Fruit fly (Drosophila melanogaster) whole organism, pupa: ENCODE measurements around the gene CG45071.

Source experiments
- CG10348 ChIP-seq: fragments of 200-800 bp; sonication (Bioruptor generic); IDR thresholded peaks from 2 replicates; pipeline ENCODE4 v1.3.6; 2022; ENCODE audit warnings: missing biosample characterization, missing genetic modification characterization
- CG12605 ChIP-seq: fragments of 200-800 bp; sonication (Bioruptor generic); IDR thresholded peaks from 2 replicates; pipeline ENCODE4 v1.3.6; 2022; ENCODE audit warnings: missing biosample characterization, missing genetic modification characterization
- CG13204 ChIP-seq: fragments of 200-800 bp; sonication (Bioruptor generic); optimal IDR thresholded peaks from 2 replicates; lab custom pipeline; 2018; ENCODE audit warnings: missing biosample characterization, mild to moderate bottlenecking, missing genetic modification characterization, moderate library complexity
- CG14655 ChIP-seq: fragments of 200-800 bp; sonication (Bioruptor generic); optimal IDR thresholded peaks from 3 replicates; lab custom pipeline; 2017; ENCODE audit warnings: mild to moderate bottlenecking, missing biosample characterization, missing genetic modification reagents, missing genetic modification characterization
- CG15710 ChIP-seq: fragments of 200-800 bp; sonication (Bioruptor generic); optimal IDR thresholded peaks from 2 replicates; lab custom pipeline; 2018; ENCODE audit warnings: missing biosample characterization, mild to moderate bottlenecking, missing genetic modification characterization, moderate library complexity
- CG17806 ChIP-seq: fragments of 200-800 bp; sonication (Bioruptor generic); optimal IDR thresholded peaks from 2 replicates; lab custom pipeline; 2018; ENCODE audit warnings: missing biosample characterization, mild to moderate bottlenecking, missing genetic modification characterization, moderate library complexity
- CG32121 ChIP-seq: fragments of 200-800 bp; sonication (Bioruptor generic); IDR thresholded peaks from 2 replicates; pipeline ENCODE4 v1.3.6; 2022; ENCODE audit warnings: missing biosample characterization, missing genetic modification characterization
- CG34367 ChIP-seq: fragments of 200-800 bp; sonication (Bioruptor generic); optimal IDR thresholded peaks from 2 replicates; lab custom pipeline; 2018; ENCODE audit warnings: missing biosample characterization, mild to moderate bottlenecking, missing genetic modification characterization
- CG4496 ChIP-seq: fragments of 200-800 bp; sonication (Bioruptor generic); IDR thresholded peaks from 3 replicates; pipeline ENCODE4 v1.3.6; 2022; ENCODE audit warnings: missing biosample characterization, missing genetic modification characterization
- CG8159 ChIP-seq: fragments of 200-800 bp; sonication (Bioruptor generic); optimal IDR thresholded peaks from 3 replicates; lab custom pipeline; 2018; ENCODE audit warnings: missing biosample characterization, mild to moderate bottlenecking, missing genetic modification characterization, moderate library complexity
- CG8301 ChIP-seq: fragments of 200-800 bp; sonication (Bioruptor generic); optimal IDR thresholded peaks from 2 replicates; lab custom pipeline; 2018; ENCODE audit warnings: missing biosample characterization, mild to moderate bottlenecking, missing genetic modification characterization
- CG9948 ChIP-seq: fragments of 200-800 bp; sonication (Bioruptor generic); optimal IDR thresholded peaks from 2 replicates; lab custom pipeline; 2018; ENCODE audit warnings: missing biosample characterization, mild to moderate bottlenecking, missing genetic modification characterization, moderate library complexity
- D1 ChIP-seq: fragments of 200-800 bp; sonication (Bioruptor generic); optimal IDR thresholded peaks from 2 replicates; lab custom pipeline; 2018; ENCODE audit warnings: missing biosample characterization, mild to moderate bottlenecking, missing genetic modification characterization, moderate library complexity
- EcR ChIP-seq: fragments of 200-800 bp; sonication (Bioruptor generic); optimal IDR thresholded peaks from 3 replicates; lab custom pipeline; 2019; ENCODE audit warnings: missing biosample characterization, missing genetic modification characterization, mild to moderate bottlenecking, moderate library complexity, missing genetic modification reagents
- Ets98B ChIP-seq: fragments of 200-800 bp; sonication (Bioruptor generic); IDR thresholded peaks from 2 replicates; pipeline ENCODE4 v1.3.6; 2022; ENCODE audit warnings: missing biosample characterization, missing genetic modification characterization
- Pif1A ChIP-seq: fragments of 200-800 bp; sonication (Bioruptor generic); optimal IDR thresholded peaks from 3 replicates; lab custom pipeline; 2016; ENCODE audit warnings: missing biosample characterization, missing genetic modification characterization
- Pif1B ChIP-seq: fragments of 200-800 bp; sonication (Bioruptor generic); optimal IDR thresholded peaks from 3 replicates; lab custom pipeline; 2016; ENCODE audit warnings: missing biosample characterization, missing genetic modification characterization
- Snoo ChIP-seq: fragments of 200-800 bp; sonication (Bioruptor generic); optimal IDR thresholded peaks from 3 replicates; lab custom pipeline; 2017; ENCODE audit warnings: missing biosample characterization, mild to moderate bottlenecking, missing genetic modification characterization, inconsistent platforms
- fd96Ca ChIP-seq: fragments of 200-800 bp; sonication (Bioruptor generic); IDR thresholded peaks from 3 replicates; pipeline ENCODE4 v1.3.6; 2022; ENCODE audit warnings: missing biosample characterization, missing genetic modification characterization
- gl ChIP-seq: fragments of 200-800 bp; sonication (Bioruptor generic); optimal IDR thresholded peaks from 2 replicates; lab custom pipeline; 2018; ENCODE audit warnings: missing biosample characterization, mild to moderate bottlenecking, missing genetic modification characterization
- rn ChIP-seq: fragments of 200-800 bp; sonication (Bioruptor generic); IDR thresholded peaks from 2 replicates; pipeline ENCODE4 v1.3.6; 2022; ENCODE audit warnings: missing biosample characterization, missing genetic modification characterization

Gene CG45071

DNA sequence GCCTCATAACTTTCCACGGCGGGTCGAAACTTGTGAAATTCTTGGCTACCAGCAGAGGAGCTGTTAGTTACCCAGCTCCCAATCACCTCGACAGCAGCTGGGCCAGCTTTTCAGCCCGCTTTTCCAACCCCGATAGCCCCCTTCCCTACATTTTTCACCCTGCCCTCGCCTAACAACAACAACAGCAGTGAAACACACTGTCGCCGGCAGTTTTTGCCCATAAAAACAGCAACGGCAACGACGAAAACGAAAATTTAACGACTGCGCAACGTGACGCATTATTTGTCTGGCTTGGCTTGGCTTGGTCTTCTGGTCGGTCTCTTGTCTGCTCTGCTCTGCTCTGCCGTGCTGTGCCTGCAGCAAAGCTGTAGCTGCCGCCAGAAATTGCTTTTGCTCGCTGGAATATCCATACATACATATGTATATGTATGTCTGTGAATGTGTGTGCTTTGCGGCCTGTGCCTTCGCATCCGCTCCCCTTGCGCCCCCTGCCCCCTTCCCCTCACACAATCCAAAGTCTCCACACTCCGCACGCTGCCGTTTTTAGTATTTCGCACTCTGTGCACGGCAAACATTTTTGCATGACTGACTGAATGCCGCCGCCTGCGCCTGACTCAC is 1.6 kb downstream of the CG45071 start:
- TF ChIP-seq CG13204 (GFP tag; lab: Kevin White, UChicago), result peak; percentile 96
- TF ChIP-seq rn (GFP tag; lab: Robert Waterston, UW), result no peak
- peak; percentile 4; the same call in 2 of the 3 replicates for TF ChIP-seq CG4496 (GFP tag; lab: Robert Waterston, UW)

DNA sequence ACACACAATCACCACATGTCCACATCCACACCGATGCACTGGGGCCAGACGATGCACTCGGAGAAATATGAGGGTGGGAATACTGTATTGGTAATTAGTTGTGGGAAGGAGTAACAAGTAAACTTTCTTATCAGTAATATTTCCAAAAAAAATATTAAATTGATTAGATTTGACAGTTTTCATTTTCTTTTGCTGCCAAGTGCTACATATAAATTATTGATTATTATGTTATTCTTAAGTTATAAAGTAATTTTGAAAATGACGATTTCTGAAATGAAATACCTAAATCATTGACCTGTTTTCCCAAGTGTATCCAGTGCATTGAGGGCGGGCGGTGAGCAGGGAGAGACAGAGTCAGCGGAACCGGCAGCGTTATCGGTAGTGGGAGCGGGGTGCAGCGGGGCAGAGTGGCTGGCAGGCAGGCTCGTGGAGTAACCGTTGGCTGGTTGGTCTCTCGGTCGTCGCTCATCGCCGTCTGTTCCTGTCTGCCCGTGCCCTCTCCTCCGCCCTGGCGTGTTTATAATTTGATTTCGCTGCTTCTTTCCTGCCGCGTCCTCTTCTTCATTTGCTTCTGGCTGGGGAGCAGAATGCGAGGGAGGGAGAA is 2.2 kb downstream of the CG45071 start:
- TF ChIP-seq EcR (peak; percentile 62), CG15710 (tag; lab: Kevin White, UChicago) (peak; percentile 98), D1 (peak; percentile 96), CG32121 (GFP tag; lab: Robert Waterston, UW) (peak; percentile 89), CG13204 (GFP tag; lab: Kevin White, UChicago) (peak; percentile 99), CG12605 (GFP tag; lab: Robert Waterston, UW) (peak; percentile 43), CG4496 (GFP tag; lab: Robert Waterston, UW) (peak; percentile 84), CG9948 (tag; lab: Kevin White, UChicago) (peak; percentile 95), CG10348 (GFP tag; lab: Robert Waterston, UW) (peak; percentile 74), gl (peak; percentile 68), rn (GFP tag; lab: Robert Waterston, UW) (peak; percentile 73), CG34367 (tag; lab: Kevin White, UChicago) (peak; percentile 92), CG14655 (peak; percentile 97), CG8159 (tag; lab: Kevin White, UChicago) (peak; percentile 97), CG17806 (peak; percentile 93), fd96Ca (peak; percentile 74; the same call in 2 of the 3 replicates), CG8301 (tag; lab: Kevin White, UChicago) (peak; percentile 95), Ets98B (peak; percentile 76), Pif1A (peak; percentile 90), Pif1B (peak; percentile 93), Snoo (tag; lab: Kevin White, UChicago) (peak; percentile 94)
- TF ChIP-seq, all 21 proteins: peak for 21

DNA sequence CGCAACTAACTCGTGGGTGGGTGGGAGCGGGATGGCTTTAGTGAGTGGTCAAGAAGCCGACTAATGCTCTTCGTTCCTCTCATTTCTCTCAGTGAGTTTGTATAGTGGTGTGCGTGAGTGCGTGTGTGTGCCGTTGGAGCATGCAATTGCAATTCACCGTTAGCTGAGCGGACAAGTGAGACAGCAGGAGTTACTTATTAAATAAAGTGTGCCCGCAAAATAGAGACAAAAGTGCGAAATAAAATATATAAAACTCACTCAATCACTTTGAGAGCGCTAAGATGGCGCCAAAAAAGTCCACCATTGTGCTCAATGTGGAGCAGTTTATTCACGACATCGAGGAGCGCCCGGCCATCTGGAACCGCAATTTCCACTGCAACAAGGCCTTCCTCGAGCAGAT is 2.8 kb downstream of the CG45071 start:
- TF ChIP-seq CG8159 (tag; lab: Kevin White, UChicago) (no peak), fd96Ca (peak; percentile 34; the same call in 1 of the 3 replicates), CG4496 (GFP tag; lab: Robert Waterston, UW) (peak; percentile 67), Ets98B (0 out of 2 replicates have a peak, but pooled peaks have one; percentile 4)

DNA sequence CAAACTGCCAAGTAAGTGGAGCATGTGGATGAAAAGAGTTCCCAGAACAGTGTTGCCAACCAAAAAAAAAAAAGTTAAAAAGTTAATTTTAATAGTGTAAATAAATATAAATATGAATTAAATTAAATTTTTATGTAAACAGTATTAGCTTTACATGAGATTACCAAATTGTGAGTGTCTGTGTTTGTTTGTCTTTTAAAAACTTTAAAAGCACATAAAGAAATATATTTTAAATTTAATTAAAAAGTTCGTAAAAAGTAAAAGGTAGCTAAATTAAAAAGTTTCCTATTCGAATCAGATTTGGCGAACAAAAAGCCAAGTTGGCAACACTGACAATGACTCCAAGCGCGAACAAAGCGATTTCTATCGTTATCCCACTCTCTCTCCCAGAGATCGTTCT is 3.3 kb downstream of the CG45071 start:
- TF ChIP-seq CG17806 (peak; percentile 28), CG34367 (tag; lab: Kevin White, UChicago) (peak; percentile 5), CG15710 (tag; lab: Kevin White, UChicago) (peak; percentile 34), CG8159 (tag; lab: Kevin White, UChicago) (peak; percentile 50), Snoo (tag; lab: Kevin White, UChicago) (peak; percentile 24), CG8301 (tag; lab: Kevin White, UChicago) (peak; percentile 35), CG12605 (GFP tag; lab: Robert Waterston, UW) (peak; percentile 43), rn (GFP tag; lab: Robert Waterston, UW) (no peak), fd96Ca (no peak), CG9948 (tag; lab: Kevin White, UChicago) (peak; percentile 50)

DNA sequence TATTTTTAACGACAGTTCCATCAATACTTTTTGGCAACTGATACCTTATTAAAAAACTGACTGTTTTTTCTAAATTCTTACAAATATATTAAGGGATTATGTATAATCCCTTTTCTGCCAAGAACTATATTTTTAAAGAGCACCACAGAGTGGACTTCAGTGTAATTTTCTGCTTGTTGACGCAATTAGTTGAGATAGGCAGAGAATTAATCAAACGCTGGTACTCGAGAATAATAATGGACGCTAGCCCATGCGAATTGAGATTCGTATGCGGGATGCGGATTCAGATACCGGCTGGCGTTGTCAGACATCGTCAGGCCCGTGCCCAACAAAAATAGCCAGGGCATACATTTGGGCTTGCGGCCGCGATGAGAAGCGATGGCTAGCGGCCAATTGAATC is 7.6 kb downstream of the CG45071 start, which contains the start of gene CG13458:
Gene CG13458, plus strand, starts transcription at position 301 of the 400 bp plus-strand sequence.
- TF ChIP-seq CG4496 (GFP tag; lab: Robert Waterston, UW) (0 out of 3 replicates have a peak, but pooled peaks have one; percentile 16), CG12605 (GFP tag; lab: Robert Waterston, UW) (no peak), D1 (no peak)
- TF ChIP-seq, all 21 proteins: peak for 1

DNA sequence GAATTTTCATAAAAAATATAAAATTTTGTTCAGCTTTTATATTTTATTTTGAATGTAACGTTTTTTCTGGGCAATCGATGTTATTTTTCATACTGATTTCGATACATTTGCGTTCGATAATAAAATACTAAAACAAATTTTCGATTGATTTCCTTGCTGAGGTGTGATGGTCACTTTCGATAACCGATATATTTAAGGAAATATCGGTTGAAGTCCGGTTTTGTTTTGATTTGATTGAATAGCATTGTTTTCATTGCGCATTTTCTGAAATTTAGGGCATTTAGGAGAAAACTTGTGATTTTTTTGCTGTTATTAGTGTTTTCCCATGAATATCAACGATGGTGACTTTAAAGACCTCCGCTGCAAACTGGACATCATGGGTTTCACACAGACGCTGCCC is 10.9 kb downstream of the CG45071 start, which contains the start of gene Cep135:
Gene Cep135, plus strand, starts transcription at position 202 of the 400 bp plus-strand sequence.
- peak; percentile 35 for TF ChIP-seq D1
- TF ChIP-seq CG9948 (tag; lab: Kevin White, UChicago), result no peak
- TF ChIP-seq CG17806, result no peak
- TF ChIP-seq, all 21 proteins: peak for 1

DNA sequence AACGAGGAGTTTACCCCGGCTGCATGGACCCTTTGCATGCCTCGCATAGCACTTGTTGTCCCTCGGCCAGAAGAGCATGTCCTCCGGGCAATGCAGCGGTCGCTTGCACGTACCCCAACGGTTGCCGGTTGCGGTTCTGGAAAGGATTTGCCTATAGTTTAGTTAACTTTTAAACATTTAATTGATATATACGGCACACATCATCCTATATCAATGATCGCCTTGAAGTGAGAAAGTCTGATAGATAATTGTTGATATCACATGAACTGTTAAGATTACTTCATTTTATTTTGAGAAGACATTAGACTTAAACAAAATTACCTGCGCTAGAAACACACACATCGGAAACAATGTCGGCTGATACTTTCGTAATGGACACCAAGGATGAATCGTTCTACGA is 15.6 kb downstream of the CG45071 start, which contains the start of gene CG32847:
Gene CG32847, plus strand, starts transcription at position 301 of the 400 bp plus-strand sequence.
- no peak for TF ChIP-seq CG4496 (GFP tag; lab: Robert Waterston, UW)
- no peak for TF ChIP-seq EcR
- TF ChIP-seq Ets98B, result no peak
- no peak for TF ChIP-seq D1
- no peak for TF ChIP-seq CG32121 (GFP tag; lab: Robert Waterston, UW)
- TF ChIP-seq CG15710 (tag; lab: Kevin White, UChicago), result no peak
- TF ChIP-seq CG17806, result no peak
- no peak for TF ChIP-seq CG34367 (tag; lab: Kevin White, UChicago)
- TF ChIP-seq CG14655, result no peak
- no peak for TF ChIP-seq CG8301 (tag; lab: Kevin White, UChicago)
- no peak for TF ChIP-seq CG12605 (GFP tag; lab: Robert Waterston, UW)
- no peak for TF ChIP-seq CG9948 (tag; lab: Kevin White, UChicago)
